Fruit fly (Drosophila melanogaster) whole organism, prepupa: ENCODE data around the gene Slip1.

ENCODE experiments used
- Blimp-1 ChIP-seq: fragments of 200-800 bp; sonication (Bioruptor generic); optimal IDR thresholded peaks from 3 replicates; lab custom pipeline; 2017; ENCODE audit warnings: missing biosample characterization, missing genetic modification characterization, mild to moderate bottlenecking, moderate library complexity, missing genetic modification reagents
- CG10631 ChIP-seq: fragments of 200-800 bp; sonication (Bioruptor generic); optimal IDR thresholded peaks from 2 replicates; lab custom pipeline; 2016; ENCODE audit warnings: missing biosample characterization, missing genetic modification characterization
- CG10669 ChIP-seq: fragments of 200-800 bp; sonication (Bioruptor generic); optimal IDR thresholded peaks from 3 replicates; lab custom pipeline; 2018; ENCODE audit warnings: missing biosample characterization, mild to moderate bottlenecking, missing genetic modification characterization, moderate library complexity
- CG11294 ChIP-seq: fragments of 200-800 bp; sonication (Bioruptor generic); IDR thresholded peaks from 2 replicates; pipeline ENCODE4 v1.3.6; 2022; ENCODE audit warnings: missing biosample characterization, missing genetic modification characterization
- CG11902 ChIP-seq: fragments of 200-800 bp; sonication (Bioruptor generic); optimal IDR thresholded peaks from 3 replicates; lab custom pipeline; 2016; ENCODE audit warnings: missing biosample characterization, missing genetic modification characterization
- CG15336 ChIP-seq: fragments of 200-800 bp; sonication (Bioruptor generic); IDR thresholded peaks from 2 replicates; pipeline ENCODE4 v1.3.6; 2022; ENCODE audit warnings: missing biosample characterization, missing genetic modification characterization
- CG1621 ChIP-seq: fragments of 200-800 bp; sonication (Bioruptor generic); optimal IDR thresholded peaks from 3 replicates; lab custom pipeline; 2018; ENCODE audit warnings: missing biosample characterization, mild to moderate bottlenecking, missing genetic modification characterization
- CG16779 ChIP-seq: fragments of 200-800 bp; sonication (Bioruptor generic); optimal IDR thresholded peaks from 3 replicates; lab custom pipeline; 2017; ENCODE audit warnings: missing biosample characterization, mild to moderate bottlenecking, missing genetic modification characterization
- CG3032 ChIP-seq: fragments of 200-800 bp; optimal IDR thresholded peaks from 2 replicates; lab custom pipeline; 2019; ENCODE audit warnings: missing biosample characterization, mild to moderate bottlenecking, missing genetic modification characterization, moderate library complexity
- CG31627 ChIP-seq: fragments of 200-800 bp; sonication (Bioruptor generic); optimal IDR thresholded peaks from 3 replicates; lab custom pipeline; 2016; ENCODE audit warnings: missing biosample characterization, missing genetic modification characterization
- CG34406 ChIP-seq: fragments of 200-800 bp; sonication (Bioruptor generic); optimal IDR thresholded peaks from 3 replicates; lab custom pipeline; 2016; ENCODE audit warnings: missing biosample characterization, missing genetic modification characterization
- CG3919 ChIP-seq: fragments of 200-800 bp; sonication (Bioruptor generic); optimal IDR thresholded peaks from 3 replicates; lab custom pipeline; 2016; ENCODE audit warnings: missing biosample characterization, missing genetic modification characterization
- CG4318 ChIP-seq: fragments of 200-800 bp; sonication (Bioruptor generic); optimal IDR thresholded peaks from 3 replicates; lab custom pipeline; 2017; ENCODE audit warnings: missing biosample characterization, mild to moderate bottlenecking, missing genetic modification characterization
- CG6792 ChIP-seq: fragments of 200-800 bp; sonication (Bioruptor generic); optimal IDR thresholded peaks from 3 replicates; lab custom pipeline; 2016; ENCODE audit warnings: missing biosample characterization, missing genetic modification characterization
- CG6808 ChIP-seq: fragments of 200-800 bp; sonication (Bioruptor generic); optimal IDR thresholded peaks from 3 replicates; lab custom pipeline; 2017; ENCODE audit warnings: missing biosample characterization, missing genetic modification characterization, mild to moderate bottlenecking, moderate library complexity, missing genetic modification reagents
- CG6854 ChIP-seq: fragments of 200-800 bp; sonication (Bioruptor generic); optimal IDR thresholded peaks from 2 replicates; lab custom pipeline; 2017; ENCODE audit warnings: missing biosample characterization, mild to moderate bottlenecking, missing genetic modification characterization
- CG7368 ChIP-seq: fragments of 200-800 bp; sonication (Bioruptor generic); optimal IDR thresholded peaks from 3 replicates; lab custom pipeline; 2016; ENCODE audit warnings: missing biosample characterization, missing genetic modification characterization
- CG8119 ChIP-seq: fragments of 200-800 bp; sonication (Bioruptor generic); IDR thresholded peaks from 3 replicates; pipeline ENCODE4 v1.3.6; 2022; ENCODE audit warnings: missing biosample characterization, missing genetic modification characterization
- CG8319 ChIP-seq: fragments of 200-800 bp; sonication (Bioruptor generic); optimal IDR thresholded peaks from 3 replicates; lab custom pipeline; 2016; ENCODE audit warnings: missing biosample characterization, missing genetic modification characterization
- CG8632 ChIP-seq: fragments of 200-800 bp; sonication (Bioruptor generic); optimal IDR thresholded peaks from 3 replicates; lab custom pipeline; 2016; ENCODE audit warnings: missing biosample characterization, missing genetic modification characterization
- Eip75B ChIP-seq: fragments of 200-800 bp; sonication (Bioruptor generic); optimal IDR thresholded peaks from 3 replicates; lab custom pipeline; 2016; ENCODE audit warnings: missing biosample characterization, missing genetic modification characterization
- Eip78C ChIP-seq: fragments of 200-800 bp; sonication (Bioruptor generic); peaks from one replicate; lab custom pipeline; 2016; ENCODE audit warnings: missing biosample characterization, missing genetic modification characterization
- Eip93F ChIP-seq: fragments of 200-800 bp; sonication (Bioruptor generic); optimal IDR thresholded peaks from 2 replicates; lab custom pipeline; 2016; ENCODE audit warnings: missing biosample characterization, mild to moderate bottlenecking, missing genetic modification characterization
- Ets96B ChIP-seq: fragments of 200-800 bp; optimal IDR thresholded peaks from 2 replicates; lab custom pipeline; 2019; ENCODE audit warnings: missing biosample characterization, mild to moderate bottlenecking, missing genetic modification characterization, moderate library complexity
- Gug ChIP-seq: fragments of 200-800 bp; sonication (Bioruptor generic); IDR thresholded peaks from 2 replicates; pipeline ENCODE4 v1.3.6; 2022; ENCODE audit warnings: missing biosample characterization, missing genetic modification characterization
- Hr38 ChIP-seq: sonication (Bioruptor generic); optimal IDR thresholded peaks from 2 replicates; lab custom pipeline; 2016; ENCODE audit warnings: missing biosample characterization, missing genetic modification characterization
- Hr39 ChIP-seq: fragments of 200-800 bp; sonication (Bioruptor generic); optimal IDR thresholded peaks from 2 replicates; lab custom pipeline; 2016; ENCODE audit warnings: missing biosample characterization, missing genetic modification characterization
- Lpt ChIP-seq: fragments of 200-800 bp; sonication (Bioruptor generic); optimal IDR thresholded peaks from 3 replicates; lab custom pipeline; 2016; ENCODE audit warnings: missing biosample characterization, missing genetic modification characterization
- Met ChIP-seq: fragments of 200-800 bp; sonication (Bioruptor generic); optimal IDR thresholded peaks from 3 replicates; lab custom pipeline; 2016; ENCODE audit warnings: missing biosample characterization, missing genetic modification characterization
- OdsH ChIP-seq: fragments of 200-800 bp; sonication (Bioruptor generic); optimal IDR thresholded peaks from 3 replicates; lab custom pipeline; 2016; ENCODE audit warnings: missing biosample characterization, missing genetic modification characterization
- Smox ChIP-seq: fragments of 200-800 bp; sonication (Bioruptor generic); optimal IDR thresholded peaks from 3 replicates; lab custom pipeline; 2016; ENCODE audit warnings: missing biosample characterization, missing genetic modification characterization
- Sox102F ChIP-seq: fragments of 200-800 bp; sonication (Bioruptor generic); optimal IDR thresholded peaks from 2 replicates; lab custom pipeline; 2016; ENCODE audit warnings: missing biosample characterization, mild to moderate bottlenecking, missing genetic modification characterization
- Sox14 ChIP-seq: fragments of 200-800 bp; sonication (Bioruptor generic); optimal IDR thresholded peaks from 3 replicates; lab custom pipeline; 2016; ENCODE audit warnings: missing biosample characterization, missing genetic modification characterization
- Sox15 ChIP-seq: fragments of 200-800 bp; sonication (Bioruptor generic); optimal IDR thresholded peaks from 3 replicates; lab custom pipeline; 2016; ENCODE audit warnings: missing biosample characterization, missing genetic modification characterization
- achi ChIP-seq: fragments of 200-800 bp; sonication (Bioruptor generic); optimal IDR thresholded peaks from 3 replicates; lab custom pipeline; 2016; ENCODE audit warnings: missing biosample characterization, missing genetic modification characterization
- cyc ChIP-seq: fragments of 200-800 bp; sonication (Bioruptor generic); optimal IDR thresholded peaks from 3 replicates; lab custom pipeline; 2016; ENCODE audit warnings: missing biosample characterization, missing genetic modification characterization
- dac ChIP-seq: fragments of 200-800 bp; sonication (Bioruptor generic); optimal IDR thresholded peaks from 2 replicates; lab custom pipeline; 2017; ENCODE audit warnings: missing biosample characterization, mild to moderate bottlenecking, missing genetic modification characterization
- eg ChIP-seq: fragments of 200-800 bp; sonication (Bioruptor generic); IDR thresholded peaks from 3 replicates; pipeline ENCODE4 v1.3.6; 2022; ENCODE audit warnings: missing biosample characterization, missing genetic modification characterization
- esn ChIP-seq: fragments of 200-800 bp; sonication (Bioruptor generic); optimal IDR thresholded peaks from 2 replicates; lab custom pipeline; 2016; ENCODE audit warnings: missing biosample characterization, mild to moderate bottlenecking, missing genetic modification characterization, moderate library complexity
- fd59A ChIP-seq: fragments of 200-800 bp; sonication (Bioruptor generic); optimal IDR thresholded peaks from 2 replicates; lab custom pipeline; 2017; ENCODE audit warnings: missing biosample characterization, mild to moderate bottlenecking, missing genetic modification characterization, missing genetic modification reagents
- fd85E ChIP-seq: fragments of 200-800 bp; sonication (Bioruptor generic); optimal IDR thresholded peaks from 3 replicates; lab custom pipeline; 2016; ENCODE audit warnings: missing biosample characterization, missing genetic modification characterization
- fkh ChIP-seq: fragments of 200-800 bp; sonication (Bioruptor generic); optimal IDR thresholded peaks from 3 replicates; lab custom pipeline; 2017; ENCODE audit warnings: missing biosample characterization, mild to moderate bottlenecking, missing genetic modification characterization, moderate library complexity
- lz ChIP-seq: fragments of 200-800 bp; sonication (Bioruptor generic); optimal IDR thresholded peaks from 3 replicates; lab custom pipeline; 2016; ENCODE audit warnings: missing biosample characterization, missing genetic modification characterization
- salr ChIP-seq, 2 experiments: fragments of 200-800 bp; sonication (Bioruptor generic); optimal IDR thresholded peaks; 3 replicates each; lab custom pipeline; 2016 to 2018; ENCODE audit warnings: missing biosample characterization in 2 of 2, missing genetic modification characterization in 2 of 2, mild to moderate bottlenecking in 1 of 2
- spab ChIP-seq: fragments of 200-800 bp; sonication (Bioruptor generic); optimal IDR thresholded peaks from 2 replicates; lab custom pipeline; 2017; ENCODE audit warnings: missing biosample characterization, mild to moderate bottlenecking, missing genetic modification characterization, missing genetic modification reagents
- svp ChIP-seq: fragments of 200-800 bp; sonication (Bioruptor generic); peaks from one replicate; lab custom pipeline; 2016; ENCODE audit warnings: missing biosample characterization, missing genetic modification characterization
- topi ChIP-seq: fragments of 200-800 bp; sonication (Bioruptor generic); optimal IDR thresholded peaks from 3 replicates; lab custom pipeline; 2016; ENCODE audit warnings: missing biosample characterization, missing genetic modification characterization
- vri ChIP-seq: fragments of 200-800 bp; sonication (Bioruptor generic); optimal IDR thresholded peaks from 3 replicates; lab custom pipeline; 2016; ENCODE audit warnings: missing biosample characterization, mild to moderate bottlenecking, missing genetic modification characterization

Slip1 gene

dm6 chr4:696638-697037 lies 33.2 kb downstream of the Slip1 start:
- TF ChIP-seq CG4318 (GFP tag; lab: Kevin White, UChicago), result no peak
- no peak for TF ChIP-seq fd85E (GFP tag; lab: Kevin White, UChicago)
- TF ChIP-seq Met (GFP tag; lab: Kevin White, UChicago), result peak; percentile 33
- TF ChIP-seq eg (GFP tag; lab: Robert Waterston, UW), result no peak
- no peak for TF ChIP-seq CG8319 (GFP tag; lab: Kevin White, UChicago)
- no peak for TF ChIP-seq Lpt (GFP tag; lab: Kevin White, UChicago)
- TF ChIP-seq CG3919 (GFP tag; lab: Kevin White, UChicago), result peak; percentile 40
- no peak for TF ChIP-seq spab (GFP tag; lab: Kevin White, UChicago)
- TF ChIP-seq Hr39 (GFP tag; lab: Kevin White, UChicago), result peak; percentile 33
- peak; percentile 29 for TF ChIP-seq CG31627 (GFP tag; lab: Kevin White, UChicago)
- no peak for TF ChIP-seq CG10669 (GFP tag; lab: Kevin White, UChicago)
- TF ChIP-seq esn, result peak; percentile 21
- no peak for TF ChIP-seq Eip93F
- no peak for TF ChIP-seq CG6808 (GFP tag; lab: Kevin White, UChicago)
- peak; percentile 63 for TF ChIP-seq Sox14 (GFP tag; lab: Kevin White, UChicago)
- no peak for TF ChIP-seq CG16779 (tag; lab: Kevin White, UChicago)
- no peak for TF ChIP-seq svp (GFP tag; lab: Kevin White, UChicago)
- TF ChIP-seq OdsH (GFP tag; lab: Kevin White, UChicago), result peak; percentile 24
- peak; percentile 29 for TF ChIP-seq CG10631 (GFP tag; lab: Kevin White, UChicago)
- TF ChIP-seq cyc (GFP tag; lab: Kevin White, UChicago), result peak; percentile 13
- TF ChIP-seq vri (GFP tag; lab: Kevin White, UChicago), result peak; percentile 72
- TF ChIP-seq lz (GFP tag; lab: Kevin White, UChicago), result peak; percentile 14
- TF ChIP-seq salr (GFP tag; optimal IDR thresholded peaks at IDR 0.05; lab: Kevin White, UChicago), result no peak
- TF ChIP-seq topi, result peak; percentile 21
- TF ChIP-seq achi (GFP tag; lab: Kevin White, UChicago), result peak; percentile 14
- peak; percentile 27 for TF ChIP-seq Smox
- no peak for TF ChIP-seq CG8632 (GFP tag; lab: Kevin White, UChicago)
- TF ChIP-seq Sox102F (GFP tag; lab: Kevin White, UChicago), result peak; percentile 27
- TF ChIP-seq CG3032 (tag; lab: Kevin White, UChicago), result peak; percentile 30
- no peak for TF ChIP-seq CG8119
- peak; percentile 52 for TF ChIP-seq Eip78C (GFP tag; lab: Kevin White, UChicago)

- TF ChIP-seq eg (GFP tag; lab: Robert Waterston, UW) (no peak), Blimp-1 (no peak), CG16779 (tag; lab: Kevin White, UChicago) (no peak), Lpt (GFP tag; lab: Kevin White, UChicago) (no peak), fkh (GFP tag; lab: Kevin White, UChicago) (peak; percentile 79), Gug (GFP tag; lab: Robert Waterston, UW) (no peak), Met (GFP tag; lab: Kevin White, UChicago) (no peak), CG11902 (GFP tag; lab: Kevin White, UChicago) (no peak), OdsH (GFP tag; lab: Kevin White, UChicago) (peak; percentile 24), CG4318 (GFP tag; lab: Kevin White, UChicago) (no peak), vri (GFP tag; lab: Kevin White, UChicago) (no peak), CG31627 (GFP tag; lab: Kevin White, UChicago) (no peak), Sox15 (GFP tag; lab: Kevin White, UChicago) (no peak), fd85E (GFP tag; lab: Kevin White, UChicago) (no peak), CG10631 (GFP tag; lab: Kevin White, UChicago) (no peak), CG8319 (GFP tag; lab: Kevin White, UChicago) (no peak), CG3032 (tag; lab: Kevin White, UChicago) (peak; percentile 24), Sox102F (GFP tag; lab: Kevin White, UChicago) (no peak), CG1621 (tag; lab: Kevin White, UChicago) (no peak), CG8119 (no peak), lz (GFP tag; lab: Kevin White, UChicago) (no peak), CG6854 (GFP tag; lab: Kevin White, UChicago) (no peak), CG15336 (no peak), CG6792 (GFP tag; lab: Kevin White, UChicago) (no peak), salr (GFP tag; optimal IDR thresholded peaks at IDR 0.05; lab: Kevin White, UChicago) (no peak), Eip93F (no peak), topi (no peak), CG34406 (GFP tag; lab: Kevin White, UChicago) (no peak), Hr39 (GFP tag; lab: Kevin White, UChicago) (no peak), dac (GFP tag; lab: Kevin White, UChicago) (no peak), Eip75B (GFP tag; lab: Kevin White, UChicago) (peak; percentile 9), Ets96B (tag; lab: Kevin White, UChicago) (no peak), Hr38 (GFP tag; lab: Kevin White, UChicago) (no peak), CG11294 (GFP tag; lab: Robert Waterston, UW) (no peak), spab (GFP tag; lab: Kevin White, UChicago) (no peak), fd59A (GFP tag; lab: Kevin White, UChicago) (no peak), CG7368 (GFP tag; lab: Kevin White, UChicago) (no peak), esn (no peak)
Observed at dm6 chr4:697463-697862, 34.0 kb downstream of the Slip1 start, which contains the start of gene ey. TSS of gene ey (plus strand) at chr4:697689.
